Fruit fly (Drosophila melanogaster) whole organism, embryonic: Measurements from ENCODE around the gene CG11095.

Experiments
- Atf6 ChIP-seq: fragments of 200-800 bp; sonication (Bioruptor generic); IDR thresholded peaks from 2 replicates; pipeline ENCODE4 v1.3.6; 2022; ENCODE audit warnings: missing biosample characterization, missing genetic modification characterization
- Bgb ChIP-seq: fragments of 200-800 bp; sonication (Bioruptor generic); IDR thresholded peaks from 2 replicates; pipeline ENCODE4 v1.3.6; 2022; ENCODE audit warnings: missing biosample characterization, missing genetic modification characterization; ENCODE audit not compliant: partially characterized antibody
- CG10274 ChIP-seq: fragments of 200-800 bp; sonication (Bioruptor generic); optimal IDR thresholded peaks from 3 replicates; lab custom pipeline; 2017; ENCODE audit warnings: missing biosample characterization, mild to moderate bottlenecking, missing genetic modification characterization
- CG11504 ChIP-seq: fragments of 200-800 bp; sonication (Bioruptor generic); optimal IDR thresholded peaks from 3 replicates; lab custom pipeline; 2019; ENCODE audit warnings: missing biosample characterization, mild to moderate bottlenecking, missing genetic modification characterization, moderate library complexity
- CG12155 ChIP-seq: fragments of 200-800 bp; sonication (Bioruptor generic); optimal IDR thresholded peaks from 3 replicates; lab custom pipeline; 2016; ENCODE audit warnings: missing biosample characterization, missing genetic modification characterization
- CG12391 ChIP-seq: fragments of 200-800 bp; sonication (Bioruptor generic); optimal IDR thresholded peaks from 3 replicates; lab custom pipeline; 2018; ENCODE audit warnings: missing biosample characterization, mild to moderate bottlenecking, missing genetic modification characterization, moderate library complexity
- CG12744 ChIP-seq: fragments of 200-800 bp; sonication (Bioruptor generic); optimal IDR thresholded peaks from 2 replicates; lab custom pipeline; 2016; ENCODE audit warnings: missing biosample characterization, missing genetic modification characterization
- CG13424 ChIP-seq: fragments of 200-800 bp; sonication (Bioruptor generic); optimal IDR thresholded peaks from 2 replicates; lab custom pipeline; 2019; ENCODE audit warnings: missing biosample characterization, mild to moderate bottlenecking, missing genetic modification characterization, moderate library complexity
- CG13894 ChIP-seq: fragments of 200-800 bp; sonication (Bioruptor generic); optimal IDR thresholded peaks from 3 replicates; lab custom pipeline; 2018; ENCODE audit warnings: missing biosample characterization, mild to moderate bottlenecking, missing genetic modification characterization, moderate library complexity
- CG14710 ChIP-seq: fragments of 200-800 bp; sonication (Bioruptor generic); optimal IDR thresholded peaks from 3 replicates; lab custom pipeline; 2019; ENCODE audit warnings: missing biosample characterization, mild to moderate bottlenecking, missing genetic modification characterization, moderate library complexity
- CG15073 ChIP-seq: fragments of 200-800 bp; sonication (Bioruptor generic); optimal IDR thresholded peaks from 2 replicates; lab custom pipeline; 2016; ENCODE audit warnings: missing biosample characterization, missing genetic modification characterization
- CG16815 ChIP-seq: fragments of 200-800 bp; sonication (Bioruptor generic); optimal IDR thresholded peaks from 3 replicates; lab custom pipeline; 2017; ENCODE audit warnings: missing biosample characterization, mild to moderate bottlenecking, missing genetic modification characterization
- CG1832 ChIP-seq: fragments of 200-800 bp; sonication (Bioruptor generic); optimal IDR thresholded peaks from 2 replicates; lab custom pipeline; 2017; ENCODE audit warnings: missing biosample characterization, mild to moderate bottlenecking, missing genetic modification characterization, inconsistent platforms
- CG2712 ChIP-seq: fragments of 200-800 bp; optimal IDR thresholded peaks from 3 replicates; lab custom pipeline; 2019; ENCODE audit warnings: missing biosample characterization, mild to moderate bottlenecking, missing genetic modification characterization, moderate library complexity
- CG3065 ChIP-seq: fragments of 200-800 bp; sonication (Bioruptor generic); optimal IDR thresholded peaks from 2 replicates; lab custom pipeline; 2016; ENCODE audit warnings: missing biosample characterization, missing genetic modification characterization
- CG31441 ChIP-seq: fragments of 200-800 bp; sonication (Bioruptor generic); IDR thresholded peaks from 2 replicates; pipeline ENCODE4 v1.3.6; 2022; ENCODE audit warnings: missing biosample characterization, missing genetic modification characterization
- CG34376 ChIP-seq: fragments of 200-800 bp; sonication (Bioruptor generic); optimal IDR thresholded peaks from 2 replicates; lab custom pipeline; 2018; ENCODE audit warnings: missing biosample characterization, mild to moderate bottlenecking, missing genetic modification characterization
- CG43689 ChIP-seq: fragments of 200-800 bp; sonication (Bioruptor generic); IDR thresholded peaks from 2 replicates; pipeline ENCODE4 v1.3.6; 2022; ENCODE audit warnings: missing biosample characterization, missing genetic modification characterization
- CG6683 ChIP-seq: fragments of 200-800 bp; sonication (Bioruptor generic); optimal IDR thresholded peaks from 2 replicates; lab custom pipeline; 2017; ENCODE audit warnings: missing biosample characterization, mild to moderate bottlenecking, missing genetic modification characterization, missing genetic modification reagents
- CG6854 ChIP-seq: fragments of 200-800 bp; sonication (Bioruptor generic); optimal IDR thresholded peaks from 3 replicates; lab custom pipeline; 2017; ENCODE audit warnings: missing biosample characterization, mild to moderate bottlenecking, missing genetic modification characterization
- CG7963 ChIP-seq: fragments of 200-800 bp; sonication (Bioruptor generic); IDR thresholded peaks from 3 replicates; pipeline ENCODE4 v1.3.6; 2022; ENCODE audit warnings: missing biosample characterization, missing genetic modification characterization; ENCODE audit not compliant: partially characterized antibody
- CG8290 ChIP-seq, 3 experiments: fragments of 200-800 bp; sonication (Bioruptor generic); optimal IDR thresholded peaks; 2 replicates each; lab custom pipeline; 2016 to 2019; ENCODE audit warnings: missing biosample characterization in 3 of 3, missing genetic modification characterization in 3 of 3, mild to moderate bottlenecking in 2 of 3, moderate library complexity in 1 of 3
- CHES-1-like ChIP-seq: fragments of 200-800 bp; sonication (Bioruptor generic); optimal IDR thresholded peaks from 2 replicates; lab custom pipeline; 2016; ENCODE audit warnings: missing biosample characterization, missing genetic modification characterization
- CkIIα-i1 ChIP-seq: fragments of 200-800 bp; sonication (Bioruptor generic); IDR thresholded peaks from 2 replicates; pipeline ENCODE4 v1.3.6; 2022; ENCODE audit warnings: missing biosample characterization, missing genetic modification characterization
- CrebB ChIP-seq: fragments of 200-800 bp; sonication (Bioruptor generic); optimal IDR thresholded peaks from 3 replicates; lab custom pipeline; 2018; ENCODE audit warnings: missing biosample characterization, mild to moderate bottlenecking, missing genetic modification characterization
- Deaf1 ChIP-seq: fragments of 200-800 bp; optimal IDR thresholded peaks from 3 replicates; lab custom pipeline; 2019; ENCODE audit warnings: missing biosample characterization, mild to moderate bottlenecking, missing genetic modification characterization, moderate library complexity
- Dp ChIP-seq: fragments of 200-800 bp; sonication (Bioruptor generic); optimal IDR thresholded peaks from 2 replicates; lab custom pipeline; 2018; ENCODE audit warnings: missing biosample characterization, mild to moderate bottlenecking, missing genetic modification characterization, moderate library complexity
- Hmx ChIP-seq: fragments of 200-800 bp; sonication (Bioruptor generic); optimal IDR thresholded peaks from 2 replicates; lab custom pipeline; 2016; ENCODE audit warnings: missing biosample characterization, missing genetic modification characterization
- Kr ChIP-seq: fragments of 200-800 bp; sonication (Bioruptor generic); optimal IDR thresholded peaks from 2 replicates; lab custom pipeline; 2017; ENCODE audit warnings: missing biosample characterization, mild to moderate bottlenecking, missing genetic modification characterization
- Lim3 ChIP-seq: fragments of 200-800 bp; sonication (Bioruptor generic); IDR thresholded peaks from 2 replicates; pipeline ENCODE4 v1.3.6; 2022; ENCODE audit warnings: missing biosample characterization, missing genetic modification characterization
- MBD-R2 ChIP-seq: fragments of 200-800 bp; sonication (Bioruptor generic); IDR thresholded peaks from 2 replicates; pipeline ENCODE4 v1.3.6; 2022; ENCODE audit warnings: missing biosample characterization, missing genetic modification characterization
- Mes4 ChIP-seq: fragments of 200-800 bp; sonication (Bioruptor generic); optimal IDR thresholded peaks from 2 replicates; lab custom pipeline; 2016; ENCODE audit warnings: missing biosample characterization, missing genetic modification characterization
- Neu2 ChIP-seq: fragments of 200-800 bp; sonication (Bioruptor generic); optimal IDR thresholded peaks from 3 replicates; lab custom pipeline; 2016; ENCODE audit warnings: missing biosample characterization, missing genetic modification characterization, borderline replicate concordance
- Nf-YC ChIP-seq: fragments of 200-800 bp; optimal IDR thresholded peaks from 3 replicates; lab custom pipeline; 2019; ENCODE audit warnings: missing biosample characterization, mild to moderate bottlenecking, missing genetic modification characterization, moderate library complexity
- NfI ChIP-seq: fragments of 200-800 bp; sonication (Bioruptor generic); optimal IDR thresholded peaks from 3 replicates; lab custom pipeline; 2018; ENCODE audit warnings: missing biosample characterization, mild to moderate bottlenecking, missing genetic modification characterization, moderate library complexity
- Ptx1 ChIP-seq: fragments of 200-800 bp; sonication (Bioruptor generic); IDR thresholded peaks from 2 replicates; pipeline ENCODE4 v1.3.6; 2022; ENCODE audit warnings: missing biosample characterization, missing genetic modification characterization
- Sin3A ChIP-seq: fragments of >200 bp; optimal IDR thresholded peaks from 2 replicates; lab custom pipeline; 2018
- Sry-δ ChIP-seq: fragments of 200-800 bp; sonication (Bioruptor generic); optimal IDR thresholded peaks from 2 replicates; lab custom pipeline; 2016; ENCODE audit warnings: missing biosample characterization, missing genetic modification characterization
- ara ChIP-seq: fragments of 200-800 bp; sonication (Bioruptor generic); IDR thresholded peaks from 2 replicates; pipeline ENCODE4 v1.3.6; 2022; ENCODE audit warnings: missing biosample characterization, missing genetic modification characterization
- cwo ChIP-seq: fragments of 200-800 bp; sonication (Bioruptor generic); optimal IDR thresholded peaks from 3 replicates; lab custom pipeline; 2017; ENCODE audit warnings: missing biosample characterization, missing genetic modification characterization, mild to moderate bottlenecking, moderate library complexity, missing genetic modification reagents
- disco-r ChIP-seq: fragments of 200-800 bp; sonication (Bioruptor generic); optimal IDR thresholded peaks from 2 replicates; lab custom pipeline; 2016; ENCODE audit warnings: missing biosample characterization, missing genetic modification characterization
- emc ChIP-seq: fragments of 200-800 bp; sonication (Bioruptor generic); optimal IDR thresholded peaks from 2 replicates; lab custom pipeline; 2016; ENCODE audit warnings: missing biosample characterization, missing genetic modification characterization
- esg ChIP-seq: fragments of 200-800 bp; sonication (Bioruptor generic); conservative IDR thresholded peaks from 2 replicates; pipeline ENCODE4 v1.3.6; 2022; ENCODE audit warnings: missing biosample characterization, missing genetic modification characterization
- fd64A ChIP-seq: fragments of 200-800 bp; sonication (Bioruptor generic); optimal IDR thresholded peaks from 3 replicates; lab custom pipeline; 2018; ENCODE audit warnings: missing biosample characterization, mild to moderate bottlenecking, missing genetic modification characterization
- fru ChIP-seq: fragments of >200 bp; optimal IDR thresholded peaks from 2 replicates; lab custom pipeline; 2017
- grau ChIP-seq: fragments of 200-800 bp; optimal IDR thresholded peaks from 3 replicates; lab custom pipeline; 2019; ENCODE audit warnings: missing biosample characterization, mild to moderate bottlenecking, missing genetic modification characterization, moderate library complexity
- grn ChIP-seq: fragments of 200-800 bp; sonication (Bioruptor generic); optimal IDR thresholded peaks from 3 replicates; lab custom pipeline; 2017; ENCODE audit warnings: missing biosample characterization, missing genetic modification characterization
- inv ChIP-seq: fragments of 200-800 bp; sonication (Bioruptor generic); IDR thresholded peaks from 2 replicates; pipeline ENCODE4 v1.3.6; 2022; ENCODE audit warnings: missing biosample characterization, missing genetic modification characterization; ENCODE audit not compliant: partially characterized antibody
- row ChIP-seq: fragments of 200-800 bp; sonication (Bioruptor generic); IDR thresholded peaks from 3 replicates; pipeline ENCODE4 v1.3.6; 2022; ENCODE audit warnings: missing biosample characterization, missing genetic modification characterization
- sob ChIP-seq: fragments of 200-800 bp; sonication (Bioruptor generic); IDR thresholded peaks from 2 replicates; pipeline ENCODE4 v1.3.6; 2022; ENCODE audit warnings: missing biosample characterization, missing genetic modification characterization
- sug ChIP-seq: fragments of 200-800 bp; optimal IDR thresholded peaks from 2 replicates; lab custom pipeline; 2019; ENCODE audit warnings: missing biosample characterization, mild to moderate bottlenecking, missing genetic modification characterization, moderate library complexity

The CG11095 gene

dm6 chrX:13783534-13783949 lies 27.9 kb upstream of the CG11095 start, which contains the start of gene inaE (continued):
- TF ChIP-seq Kr (GFP tag; lab: Kevin White, UChicago) = no peak
- TF ChIP-seq cwo (GFP tag; lab: Kevin White, UChicago) = no peak
- no peak for TF ChIP-seq CG15073 (GFP tag; lab: Kevin White, UChicago)
- TF ChIP-seq CG8290 (GFP tag; optimal IDR thresholded peaks at IDR 0.05; lab: Kevin White, UChicago) = no peak
- TF ChIP-seq CG8290 (tag; optimal IDR thresholded peaks at IDR 0.05; lab: Kevin White, UChicago) = peak in 1 of 2 experiments; percentile 63
- TF ChIP-seq ara (GFP tag; lab: Robert Waterston, UW) = peak; percentile 30; the same call in 1 of the 2 replicates
- no peak for TF ChIP-seq disco-r
- peak; percentile 14 for TF ChIP-seq grn (GFP tag; lab: Kevin White, UChicago)
- TF ChIP-seq CG43689 (GFP tag; lab: Robert Waterston, UW) = no peak
- no peak for TF ChIP-seq Neu2 (GFP tag; lab: Kevin White, UChicago)
- no peak for TF ChIP-seq CG34376
- peak; percentile 29; the same call in 1 of the 2 replicates for TF ChIP-seq MBD-R2 (GFP tag; lab: Robert Waterston, UW)
- TF ChIP-seq CG13894 (tag; lab: Kevin White, UChicago) = no peak
- peak; percentile 39; the same call in 1 of the 2 replicates for TF ChIP-seq inv
- peak; percentile 43 for TF ChIP-seq Sry-δ
- TF ChIP-seq Bgb (GFP tag; lab: Robert Waterston, UW) = peak; percentile 80
- no peak for TF ChIP-seq Mes4 (GFP tag; lab: Kevin White, UChicago)
- TF ChIP-seq Nf-YC = peak; percentile 17
- TF ChIP-seq CHES-1-like (GFP tag; lab: Kevin White, UChicago) = peak; percentile 20
- peak; percentile 40; the same call in 1 of the 3 replicates for TF ChIP-seq row (GFP tag; lab: Robert Waterston, UW)
- no peak for TF ChIP-seq CG6683
- TF ChIP-seq Lim3 (GFP tag; lab: Robert Waterston, UW) = no peak
- no peak for TF ChIP-seq CG6854 (GFP tag; lab: Kevin White, UChicago)
- no peak for TF ChIP-seq NfI (GFP tag; lab: Kevin White, UChicago)
- no peak for TF ChIP-seq CG3065 (GFP tag; lab: Kevin White, UChicago)
- TF ChIP-seq CG10274 (GFP tag; lab: Kevin White, UChicago) = no peak
- no peak for TF ChIP-seq CkIIα-i1 (GFP tag; lab: Robert Waterston, UW)
- TF ChIP-seq CG12155 (GFP tag; lab: Kevin White, UChicago) = no peak
- TF ChIP-seq CG13424 = no peak
- TF ChIP-seq CG12391 (tag; lab: Kevin White, UChicago) = peak; percentile 9
- peak; percentile 84 for TF ChIP-seq Dp (GFP tag; lab: Kevin White, UChicago)
- TF ChIP-seq CG1832 (GFP tag; lab: Kevin White, UChicago) = no peak
- no peak for TF ChIP-seq Hmx
- no peak for TF ChIP-seq emc (GFP tag; lab: Kevin White, UChicago)
- no peak for TF ChIP-seq CG16815 (GFP tag; lab: Kevin White, UChicago)
- peak; percentile 6 for TF ChIP-seq grau
- TF ChIP-seq fru (lab: Kevin White, UChicago) = no peak
- no peak for TF ChIP-seq Ptx1 (GFP tag; lab: Robert Waterston, UW)
- peak; percentile 3 for TF ChIP-seq sug (tag; lab: Kevin White, UChicago)
- peak; percentile 37; the same call in 1 of the 2 replicates for TF ChIP-seq Atf6 (GFP tag; lab: Robert Waterston, UW)
- peak; percentile 16 for TF ChIP-seq CG11504
- peak; percentile 88 for TF ChIP-seq CG14710
- peak; percentile 0 for TF ChIP-seq Sin3A
- TF ChIP-seq fd64A = no peak
- peak; percentile 11; the same call in 1 of the 2 replicates for TF ChIP-seq CG31441 (GFP tag; lab: Robert Waterston, UW)
- no peak for TF ChIP-seq esg
- 0 out of 2 replicates have a peak, but pooled peaks have one; percentile 7 for TF ChIP-seq sob (GFP tag; lab: Robert Waterston, UW)
- TF ChIP-seq CrebB (tag; lab: Kevin White, UChicago) = no peak
- TF ChIP-seq CG12744 = peak; percentile 16
- TF ChIP-seq Deaf1 = peak; percentile 10
- TF ChIP-seq CG2712 (tag; lab: Kevin White, UChicago) = peak; percentile 33
- 0 out of 3 replicates have a peak, but pooled peaks have one; percentile 36 for TF ChIP-seq CG7963 (GFP tag; lab: Robert Waterston, UW)
